Worm (Caenorhabditis elegans) whole organism, early embryonic: ENCODE data around the gene gar-1.

ENCODE experiments used
- B0310.2 ChIP-seq: sonication (generic microtip); optimal IDR thresholded peaks from 2 replicates; lab custom pipeline; 2016; ENCODE audit warnings: mild to moderate bottlenecking, missing genetic modification characterization, missing compliant biosample characterization
- F13C5.2 ChIP-seq: sonication (generic microtip); optimal IDR thresholded peaks from 2 replicates; lab custom pipeline; 2017; ENCODE audit warnings: mild to moderate bottlenecking, missing genetic modification characterization, inconsistent platforms, missing compliant biosample characterization
- aly-1 ChIP-seq: sonication (generic microtip); optimal IDR thresholded peaks from 2 replicates; lab custom pipeline; 2016; ENCODE audit warnings: missing genetic modification characterization, missing compliant biosample characterization
- ama-1 ChIP-seq: fragments of 150-350 bp; optimal IDR thresholded peaks from 2 replicates; lab custom pipeline; 2014
- ceh-13 ChIP-seq: fragments of 200-800 bp; sonication (Bioruptor generic); optimal IDR thresholded peaks from 2 replicates; lab custom pipeline; 2018; ENCODE audit warnings: mild to moderate bottlenecking, missing genetic modification characterization, missing compliant biosample characterization
- ceh-36 ChIP-seq: sonication (generic microtip); optimal IDR thresholded peaks from 2 replicates; lab custom pipeline; 2016; ENCODE audit warnings: missing genetic modification characterization, inconsistent platforms, missing compliant biosample characterization
- ets-7 ChIP-seq: sonication (generic microtip); optimal IDR thresholded peaks from 2 replicates; lab custom pipeline; 2016; ENCODE audit warnings: missing genotype, missing genetic modification characterization, missing compliant biosample characterization
- flt-1 ChIP-seq: fragments of 200-800 bp; sonication (Bioruptor generic); IDR thresholded peaks from 2 replicates; pipeline ENCODE4 v1.3.6; 2022; ENCODE audit warnings: missing genetic modification characterization, missing compliant biosample characterization
- hmbx-1 ChIP-seq: sonication (generic microtip); optimal IDR thresholded peaks from 2 replicates; lab custom pipeline; 2016; ENCODE audit warnings: mild to moderate bottlenecking, missing genetic modification characterization, missing compliant biosample characterization
- hmg-4 ChIP-seq: fragments of 200-800 bp; sonication (Bioruptor generic); optimal IDR thresholded peaks from 2 replicates; lab custom pipeline; 2018; ENCODE audit warnings: mild to moderate bottlenecking, missing genetic modification characterization, missing compliant biosample characterization
- hnd-1 ChIP-seq: sonication (generic microtip); optimal IDR thresholded peaks from 2 replicates; lab custom pipeline; 2016; ENCODE audit warnings: missing genetic modification characterization, missing compliant biosample characterization
- pes-1 ChIP-seq: fragments of 200-800 bp; sonication (Bioruptor generic); IDR thresholded peaks from 2 replicates; pipeline ENCODE4 v1.3.6; 2022; ENCODE audit warnings: missing genetic modification reagents, missing genetic modification characterization, missing compliant biosample characterization
- scrt-1 ChIP-seq: fragments of 200-800 bp; sonication (Bioruptor generic); IDR thresholded peaks from 2 replicates; pipeline ENCODE4 v1.3.6; 2022; ENCODE audit warnings: missing genetic modification characterization, missing compliant biosample characterization
- sea-1 ChIP-seq: fragments of 200-800 bp; sonication (Bioruptor generic); conservative IDR thresholded peaks from 2 replicates; pipeline ENCODE4 v1.3.6; 2022; ENCODE audit warnings: missing genetic modification characterization, missing compliant biosample characterization
- tbx-11 ChIP-seq: fragments of 200-800 bp; sonication (Bioruptor generic); IDR thresholded peaks from 2 replicates; pipeline ENCODE4 v1.3.6; 2022; ENCODE audit warnings: missing genetic modification characterization, missing compliant biosample characterization
- tbx-37 ChIP-seq: fragments of 200-800 bp; sonication (Bioruptor generic); conservative IDR thresholded peaks from 2 replicates; pipeline ENCODE4 v1.3.6; 2022; ENCODE audit warnings: missing genetic modification reagents, missing genetic modification characterization, missing compliant biosample characterization
- tra-4 ChIP-seq: sonication (generic microtip); optimal IDR thresholded peaks from 2 replicates; lab custom pipeline; 2017; ENCODE audit warnings: missing genetic modification characterization, missing compliant biosample characterization

Gene gar-1

ce11 chrX:6456567-6456966 lies 28.1 kb downstream of the gar-1 start, which contains the start of gene pept-1:
Gene pept-1, plus strand, starts transcription at chrX:6456872.
- no peak for TF ChIP-seq tbx-37 (GFP tag; lab: Robert Waterston, UW)
- TF ChIP-seq tbx-11 = no peak
- no peak for TF ChIP-seq tra-4 (tag; lab: Kevin White, UChicago)
- no peak for TF ChIP-seq hmbx-1 (tag; lab: Kevin White, UChicago)
- no peak for TF ChIP-seq F13C5.2 (tag; lab: Kevin White, UChicago)
- no peak for TF ChIP-seq hnd-1 (tag; lab: Kevin White, UChicago)

- TF ChIP-seq F13C5.2 (tag; lab: Kevin White, UChicago) (no peak), ceh-36 (no peak), B0310.2 (tag; lab: Kevin White, UChicago) (no peak), hnd-1 (tag; lab: Kevin White, UChicago) (no peak), ets-7 (tag; lab: Kevin White, UChicago) (no peak), flt-1 (GFP tag; lab: Robert Waterston, UW) (no peak), aly-1 (tag; lab: Kevin White, UChicago) (no peak), hmg-4 (GFP tag; lab: Kevin White, UChicago) (no peak), hmbx-1 (tag; lab: Kevin White, UChicago) (no peak), pes-1 (GFP tag; lab: Robert Waterston, UW) (no peak), tbx-37 (GFP tag; lab: Robert Waterston, UW) (no peak), tra-4 (tag; lab: Kevin White, UChicago) (no peak), ama-1 (lab: Kevin White, UChicago) (no peak), tbx-11 (no peak), ceh-13 (GFP tag; lab: Kevin White, UChicago) (no peak), scrt-1 (no peak), sea-1 (no peak)
These were observed 29.5 kb downstream of the gar-1 start, which contains the start of gene nas-33 for ce11 chrX:6455157-6455556. Gene nas-33, minus strand, starts transcription at chrX:6455257.

ce11 chrX:6450839-6451491 lies 33.7 kb downstream of the gar-1 start, which contains the start of the genes grl-6 and K10C2.6:
Gene grl-6, minus strand, starts transcription at chrX:6450939.
Gene K10C2.6, plus strand, starts transcription at chrX:6451441.
- no peak for TF ChIP-seq tbx-37 (GFP tag; lab: Robert Waterston, UW)
- TF ChIP-seq aly-1 (tag; lab: Kevin White, UChicago) = no peak
- no peak for TF ChIP-seq ama-1 (lab: Kevin White, UChicago)
- TF ChIP-seq hnd-1 (tag; lab: Kevin White, UChicago) = no peak
- no peak for TF ChIP-seq pes-1 (GFP tag; lab: Robert Waterston, UW)
- no peak for TF ChIP-seq ceh-36
- TF ChIP-seq ceh-13 (GFP tag; lab: Kevin White, UChicago) = no peak
- no peak for TF ChIP-seq sea-1
- no peak for TF ChIP-seq B0310.2 (tag; lab: Kevin White, UChicago)
- TF ChIP-seq hmg-4 (GFP tag; lab: Kevin White, UChicago) = no peak
- TF ChIP-seq scrt-1 = no peak
- TF ChIP-seq tbx-11 = no peak
- no peak for TF ChIP-seq ets-7 (tag; lab: Kevin White, UChicago)
- no peak for TF ChIP-seq F13C5.2 (tag; lab: Kevin White, UChicago)
- no peak for TF ChIP-seq flt-1 (GFP tag; lab: Robert Waterston, UW)
- TF ChIP-seq tra-4 (tag; lab: Kevin White, UChicago) = no peak
- no peak for TF ChIP-seq hmbx-1 (tag; lab: Kevin White, UChicago)

ce11 chrX:6448866-6449400 lies 35.7 kb downstream of the gar-1 start, which contains the start of gene fah-1:
Gene fah-1, minus strand, starts transcription at chrX:6448916.
- TF ChIP-seq hnd-1 (tag; lab: Kevin White, UChicago) (no peak), hmbx-1 (tag; lab: Kevin White, UChicago) (no peak), ceh-13 (GFP tag; lab: Kevin White, UChicago) (no peak), pes-1 (GFP tag; lab: Robert Waterston, UW) (no peak), tbx-37 (GFP tag; lab: Robert Waterston, UW) (no peak), tra-4 (tag; lab: Kevin White, UChicago) (no peak), ama-1 (lab: Kevin White, UChicago) (no peak), aly-1 (tag; lab: Kevin White, UChicago) (no peak), F13C5.2 (tag; lab: Kevin White, UChicago) (no peak), B0310.2 (tag; lab: Kevin White, UChicago) (no peak), flt-1 (GFP tag; lab: Robert Waterston, UW) (no peak)

ce11 chrX:6446564-6446963 lies 38.1 kb downstream of the gar-1 start, which contains the start of gene asp-14:
Gene asp-14, minus strand, starts transcription at chrX:6446664.
- TF ChIP-seq hnd-1 (tag; lab: Kevin White, UChicago) (no peak), tra-4 (tag; lab: Kevin White, UChicago) (no peak), scrt-1 (no peak), B0310.2 (tag; lab: Kevin White, UChicago) (no peak), ets-7 (tag; lab: Kevin White, UChicago) (no peak), pes-1 (GFP tag; lab: Robert Waterston, UW) (no peak), ceh-13 (GFP tag; lab: Kevin White, UChicago) (no peak), hmbx-1 (tag; lab: Kevin White, UChicago) (no peak), tbx-37 (GFP tag; lab: Robert Waterston, UW) (no peak), sea-1 (no peak), ama-1 (lab: Kevin White, UChicago) (no peak), ceh-36 (no peak), tbx-11 (no peak), hmg-4 (GFP tag; lab: Kevin White, UChicago) (no peak), F13C5.2 (tag; lab: Kevin White, UChicago) (no peak)

- TF ChIP-seq flt-1 (GFP tag; lab: Robert Waterston, UW) (no peak), tbx-11 (no peak), ceh-13 (GFP tag; lab: Kevin White, UChicago) (no peak), scrt-1 (no peak), B0310.2 (tag; lab: Kevin White, UChicago) (no peak), sea-1 (no peak), aly-1 (tag; lab: Kevin White, UChicago) (no peak), ceh-36 (no peak), tra-4 (tag; lab: Kevin White, UChicago) (no peak), F13C5.2 (tag; lab: Kevin White, UChicago) (no peak), ets-7 (tag; lab: Kevin White, UChicago) (no peak), hmbx-1 (tag; lab: Kevin White, UChicago) (no peak), hmg-4 (GFP tag; lab: Kevin White, UChicago) (no peak), tbx-37 (GFP tag; lab: Robert Waterston, UW) (no peak), hnd-1 (tag; lab: Kevin White, UChicago) (no peak)
These were observed 39.4 kb downstream of the gar-1 start for ce11 chrX:6445239-6445638.
